Worm (Caenorhabditis elegans) whole organism, L1 larva: ENCODE results near the gene clp-6.

Experiments
- nhr-12 ChIP-seq: sonication (generic microtip); optimal IDR thresholded peaks from 2 replicates; lab custom pipeline; 2017; ENCODE audit warnings: missing biosample characterization, missing genetic modification characterization
- nhr-237 ChIP-seq: fragments of 150-350 bp; optimal IDR thresholded peaks from 2 replicates; lab custom pipeline; 2014; ENCODE audit warnings: missing biosample characterization, missing genetic modification characterization
- snpc-4 ChIP-seq: fragments of 150-350 bp; optimal IDR thresholded peaks from 2 replicates; lab custom pipeline; 2014; ENCODE audit warnings: missing biosample characterization, missing genetic modification characterization

ce11 chrIV:1465462-1465861 lies 30.6 kb upstream of the clp-6 start:
- no peak for TF ChIP-seq snpc-4
- no peak for TF ChIP-seq nhr-237 (tag; lab: Kevin White, UChicago)
- no peak for TF ChIP-seq nhr-12 (tag; lab: Kevin White, UChicago)
